Worm (Caenorhabditis elegans) whole organism, L4/young adult: Measurements from ENCODE around the gene M03D4.3.

Experiments
- W03F9.2 ChIP-seq: fragments of 150-350 bp; optimal IDR thresholded peaks from 2 replicates; lab custom pipeline; 2014; ENCODE audit warnings: missing biosample characterization, missing genetic modification characterization
- dao-5 ChIP-seq: sonication (generic microtip); optimal IDR thresholded peaks from 2 replicates; lab custom pipeline; 2016; ENCODE audit warnings: missing genotype, missing genetic modification characterization, moderate library complexity, missing compliant biosample characterization
- him-1 ChIP-seq: sonication (generic microtip); optimal IDR thresholded peaks from 2 replicates; lab custom pipeline; 2016; ENCODE audit warnings: missing genotype, missing genetic modification reagents, missing genetic modification characterization, missing compliant biosample characterization

Gene M03D4.3

ce11 chrIV:6112291-6112690 is at the start of gene M03D4.3:
Gene M03D4.3, minus strand, starts transcription at chrIV:6112391.
- TF ChIP-seq dao-5 (tag; lab: Kevin White, UChicago) = no peak

ce11 chrIV:6159616-6160015 is 47.4 kb upstream of the M03D4.3 start:
- no peak for TF ChIP-seq him-1 (tag; lab: Kevin White, UChicago)
- no peak for TF ChIP-seq dao-5 (tag; lab: Kevin White, UChicago)
- TF ChIP-seq W03F9.2 (tag; lab: Kevin White, UChicago) = no peak

- TF ChIP-seq dao-5 (tag; lab: Kevin White, UChicago) = no peak
- no peak for TF ChIP-seq him-1 (tag; lab: Kevin White, UChicago)
- no peak for TF ChIP-seq W03F9.2 (tag; lab: Kevin White, UChicago)
Measured at ce11 chrIV:6156833-6157232, 44.6 kb upstream of the M03D4.3 start, which contains the start of gene C11D2.4. Gene C11D2.4, minus strand, starts transcription at chrIV:6156960.

- TF ChIP-seq him-1 (tag; lab: Kevin White, UChicago) = no peak
- no peak for TF ChIP-seq dao-5 (tag; lab: Kevin White, UChicago)
Measured at ce11 chrIV:6155296-6155695, 43.1 kb upstream of the M03D4.3 start, which contains the start of gene C11D2.7. Gene C11D2.7, minus strand, starts transcription at chrIV:6155396.

DNA sequence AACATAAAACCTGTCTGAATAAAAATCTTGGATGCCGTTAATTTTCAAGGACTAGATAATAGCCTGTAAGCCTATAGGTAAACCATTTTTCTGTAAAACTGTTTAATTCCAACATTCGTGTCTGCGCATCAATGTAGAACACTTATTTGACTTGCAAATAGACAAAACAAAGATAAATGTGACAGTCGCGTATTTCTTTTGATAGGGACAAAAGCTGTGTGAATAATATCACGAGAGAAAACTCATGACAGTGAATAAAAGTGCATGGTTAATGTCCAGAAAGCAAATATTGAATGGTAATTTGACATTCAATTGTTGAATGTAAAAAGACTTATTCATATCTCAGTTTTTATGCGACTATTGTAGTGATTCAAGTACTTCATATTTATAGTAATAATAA is 39.3 kb upstream of the M03D4.3 start, which contains the start of gene C11D2.3:
Gene C11D2.3, plus strand, starts transcription at position 301 of the 400 bp plus-strand sequence.
- TF ChIP-seq him-1 (tag; lab: Kevin White, UChicago) (no peak), W03F9.2 (tag; lab: Kevin White, UChicago) (no peak), dao-5 (tag; lab: Kevin White, UChicago) (no peak)

- TF ChIP-seq W03F9.2 (tag; lab: Kevin White, UChicago) (no peak), him-1 (tag; lab: Kevin White, UChicago) (no peak), dao-5 (tag; lab: Kevin White, UChicago) (no peak)
Measured at ce11 chrIV:6149359-6149758, 37.2 kb upstream of the M03D4.3 start.

DNA sequence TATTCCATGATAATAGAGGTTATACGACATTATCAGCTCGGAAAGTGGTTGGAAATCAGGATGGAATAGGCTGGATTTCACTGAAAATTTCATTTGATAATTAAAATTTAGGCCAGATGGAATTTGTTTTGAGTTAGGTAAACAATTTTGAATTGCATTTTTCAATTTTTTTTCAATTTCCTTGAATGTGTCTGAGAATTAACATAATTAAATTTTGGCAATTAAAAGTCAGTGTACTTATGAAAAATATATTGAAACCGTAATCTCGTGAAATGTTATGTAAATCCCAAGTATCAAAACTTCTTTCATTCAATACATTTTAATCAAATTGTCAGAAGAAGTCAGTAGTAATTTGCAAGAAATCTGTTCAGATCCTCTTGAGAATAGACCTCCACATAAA is 33.8 kb upstream of the M03D4.3 start:
- TF ChIP-seq him-1 (tag; lab: Kevin White, UChicago) (no peak), dao-5 (tag; lab: Kevin White, UChicago) (no peak), W03F9.2 (tag; lab: Kevin White, UChicago) (no peak)

ce11 chrIV:6140700-6141099 is 28.5 kb upstream of the M03D4.3 start:
- TF ChIP-seq W03F9.2 (tag; lab: Kevin White, UChicago) (no peak), him-1 (tag; lab: Kevin White, UChicago) (no peak), dao-5 (tag; lab: Kevin White, UChicago) (no peak)

ce11 chrIV:6135592-6135991 is 23.4 kb upstream of the M03D4.3 start:
- no peak for TF ChIP-seq dao-5 (tag; lab: Kevin White, UChicago)
- no peak for TF ChIP-seq him-1 (tag; lab: Kevin White, UChicago)
- TF ChIP-seq W03F9.2 (tag; lab: Kevin White, UChicago) = no peak

DNA sequence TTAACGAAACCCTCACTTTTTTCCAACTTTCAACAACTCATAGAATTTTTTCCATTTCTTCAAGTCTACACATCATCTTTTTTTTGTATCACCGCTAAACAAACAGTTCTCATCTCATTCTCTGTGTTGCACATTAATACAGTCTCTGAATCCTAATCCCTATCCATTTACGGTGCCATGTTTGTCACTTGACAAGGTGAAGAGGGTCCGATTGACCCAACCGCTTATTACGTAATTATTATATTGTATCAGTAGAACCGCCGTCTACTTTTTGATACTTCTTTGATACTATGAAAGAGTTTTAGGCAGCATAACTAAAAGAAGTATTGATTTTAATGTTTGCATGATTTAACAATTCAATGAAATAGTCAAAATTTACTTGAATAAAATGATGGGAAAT is 22.4 kb upstream of the M03D4.3 start:
- no peak for TF ChIP-seq him-1 (tag; lab: Kevin White, UChicago)
- TF ChIP-seq W03F9.2 (tag; lab: Kevin White, UChicago) = no peak

DNA sequence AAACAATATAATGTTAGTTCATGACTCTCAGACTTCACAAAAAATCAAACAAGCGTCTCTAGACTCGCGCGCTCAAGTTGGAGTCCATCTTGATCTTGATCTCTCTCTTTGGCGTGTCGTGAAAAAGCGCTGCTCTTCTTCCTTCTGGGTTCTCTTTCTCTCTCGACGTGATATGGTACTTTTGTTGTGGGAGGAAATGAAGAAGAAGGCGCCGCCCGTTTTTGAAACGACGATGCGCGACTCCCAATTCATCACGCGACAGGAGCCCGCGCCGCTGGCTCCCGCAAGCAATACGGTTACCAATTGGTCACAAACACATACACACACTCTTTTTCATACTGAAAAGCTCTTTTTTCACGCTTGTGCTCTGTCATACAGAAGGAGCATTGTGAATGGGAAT is 18.2 kb upstream of the M03D4.3 start:
- TF ChIP-seq dao-5 (tag; lab: Kevin White, UChicago) = no peak

- TF ChIP-seq W03F9.2 (tag; lab: Kevin White, UChicago) = no peak
Measured at ce11 chrIV:6127252-6127930, 15.2 kb upstream of the M03D4.3 start, which contains the start of gene M03D4.4. Gene M03D4.4, minus strand, starts transcription at chrIV:6127302.

- TF ChIP-seq him-1 (tag; lab: Kevin White, UChicago) = no peak
- TF ChIP-seq dao-5 (tag; lab: Kevin White, UChicago) = no peak
- TF ChIP-seq W03F9.2 (tag; lab: Kevin White, UChicago) = peak; percentile 59
Measured at ce11 chrIV:6117741-6118265, 5.6 kb upstream of the M03D4.3 start, which contains the start of gene zen-4. Gene zen-4, plus strand, starts transcription at chrIV:6118215.

- no peak for TF ChIP-seq dao-5 (tag; lab: Kevin White, UChicago)
- no peak for TF ChIP-seq W03F9.2 (tag; lab: Kevin White, UChicago)
- TF ChIP-seq him-1 (tag; lab: Kevin White, UChicago) = no peak
Measured at ce11 chrIV:6108665-6109064, 3.5 kb downstream of the M03D4.3 start.
